Fruit fly (Drosophila melanogaster) whole organism, embryonic: ENCODE results near the gene Sik2.

ENCODE experiments used
- Bteb2 ChIP-seq: fragments of 200-800 bp; sonication (Bioruptor generic); optimal IDR thresholded peaks from 2 replicates; lab custom pipeline; 2016; ENCODE audit warnings: missing biosample characterization, missing genetic modification characterization
- CG11696 ChIP-seq: fragments of 200-800 bp; sonication (Bioruptor generic); IDR thresholded peaks from 2 replicates; pipeline ENCODE4 v1.3.6; 2022; ENCODE audit warnings: missing biosample characterization, missing genetic modification characterization
- CG12071 ChIP-seq: fragments of 200-800 bp; sonication (Bioruptor generic); optimal IDR thresholded peaks from 3 replicates; lab custom pipeline; 2018; ENCODE audit warnings: missing biosample characterization, mild to moderate bottlenecking, missing genetic modification characterization
- CG12769 ChIP-seq: fragments of 200-800 bp; sonication (Bioruptor generic); optimal IDR thresholded peaks from 2 replicates; lab custom pipeline; 2019; ENCODE audit warnings: missing biosample characterization, mild to moderate bottlenecking, missing genetic modification characterization, moderate library complexity
- CG13775 ChIP-seq: fragments of 200-800 bp; sonication (Bioruptor generic); optimal IDR thresholded peaks from 3 replicates; lab custom pipeline; 2017; ENCODE audit warnings: missing biosample characterization, mild to moderate bottlenecking, missing genetic modification characterization
- CG14441 ChIP-seq: fragments of 200-800 bp; sonication (Bioruptor generic); IDR thresholded peaks from 2 replicates; pipeline ENCODE4 v1.3.6; 2022; ENCODE audit warnings: missing biosample characterization, missing genetic modification characterization
- CG15011 ChIP-seq: fragments of 200-800 bp; sonication (Bioruptor generic); optimal IDR thresholded peaks from 3 replicates; lab custom pipeline; 2018; ENCODE audit warnings: missing biosample characterization, mild to moderate bottlenecking, missing genetic modification characterization
- CG16813 ChIP-seq: fragments of 200-800 bp; sonication (Bioruptor generic); IDR thresholded peaks from 3 replicates; pipeline ENCODE4 v1.3.6; 2022; ENCODE audit warnings: missing biosample characterization, missing genetic modification characterization; ENCODE audit not compliant: partially characterized antibody
- CG1792 ChIP-seq: fragments of 200-800 bp; sonication (Bioruptor generic); optimal IDR thresholded peaks from 2 replicates; lab custom pipeline; 2016; ENCODE audit warnings: missing biosample characterization, missing genetic modification characterization
- CG34422 ChIP-seq: fragments of 200-800 bp; sonication (Bioruptor generic); IDR thresholded peaks from 3 replicates; pipeline ENCODE4 v1.3.6; 2022; ENCODE audit warnings: missing biosample characterization, missing genetic modification characterization
- CG4360 ChIP-seq: fragments of 200-800 bp; sonication (Bioruptor generic); IDR thresholded peaks from 2 replicates; pipeline ENCODE4 v1.3.6; 2022; ENCODE audit warnings: missing biosample characterization, missing genetic modification characterization
- CG4424 ChIP-seq: fragments of 200-800 bp; sonication (Bioruptor generic); optimal IDR thresholded peaks from 3 replicates; lab custom pipeline; 2016; ENCODE audit warnings: missing biosample characterization, missing genetic modification characterization
- CG4854 ChIP-seq: fragments of 200-800 bp; sonication (Bioruptor generic); optimal IDR thresholded peaks from 2 replicates; lab custom pipeline; 2016; ENCODE audit warnings: missing biosample characterization, missing genetic modification characterization, inconsistent platforms
- CG6683 ChIP-seq: fragments of 200-800 bp; sonication (Bioruptor generic); optimal IDR thresholded peaks from 2 replicates; lab custom pipeline; 2017; ENCODE audit warnings: missing biosample characterization, mild to moderate bottlenecking, missing genetic modification characterization, missing genetic modification reagents
- CG6765 ChIP-seq: fragments of 200-800 bp; sonication (Bioruptor generic); optimal IDR thresholded peaks from 3 replicates; lab custom pipeline; 2017; ENCODE audit warnings: missing biosample characterization, mild to moderate bottlenecking, missing genetic modification characterization
- CG8281 ChIP-seq: fragments of 200-800 bp; sonication (Bioruptor generic); optimal IDR thresholded peaks from 2 replicates; lab custom pipeline; 2018; ENCODE audit warnings: missing biosample characterization, mild to moderate bottlenecking, missing genetic modification characterization, moderate library complexity
- CG8359 ChIP-seq: fragments of 200-800 bp; sonication (Bioruptor generic); optimal IDR thresholded peaks from 2 replicates; lab custom pipeline; 2017; ENCODE audit warnings: missing biosample characterization, mild to moderate bottlenecking, missing genetic modification characterization, borderline replicate concordance
- CG8478 ChIP-seq: fragments of >200 bp; optimal IDR thresholded peaks from 2 replicates; lab custom pipeline; 2018
- CG9817 ChIP-seq: fragments of 200-800 bp; sonication (Bioruptor generic); optimal IDR thresholded peaks from 2 replicates; lab custom pipeline; 2018; ENCODE audit warnings: missing biosample characterization, mild to moderate bottlenecking, missing genetic modification characterization, moderate library complexity
- CTCF ChIP-seq: fragments of 200-800 bp; sonication (Bioruptor generic); optimal IDR thresholded peaks from 2 replicates; lab custom pipeline; 2017; ENCODE audit warnings: missing biosample characterization, mild to moderate bottlenecking, missing genetic modification characterization, moderate library complexity
- Chrac-16 ChIP-seq: fragments of 200-800 bp; sonication (Bioruptor generic); optimal IDR thresholded peaks from 3 replicates; lab custom pipeline; 2016; ENCODE audit warnings: missing biosample characterization, missing genetic modification characterization
- Dfd ChIP-seq, 2 experiments: fragments of >200 bp; optimal IDR thresholded peaks; 2 replicates each; lab custom pipeline; 2017; ENCODE audit warnings: missing biosample characterization in 2 of 2, missing genetic modification characterization in 2 of 2
- MESR4 ChIP-seq: fragments of 200-800 bp; sonication (Bioruptor generic); optimal IDR thresholded peaks from 2 replicates; lab custom pipeline; 2018; ENCODE audit warnings: missing biosample characterization, mild to moderate bottlenecking, missing genetic modification characterization, moderate library complexity
- NfI ChIP-seq: fragments of 200-800 bp; sonication (Bioruptor generic); optimal IDR thresholded peaks from 3 replicates; lab custom pipeline; 2018; ENCODE audit warnings: missing biosample characterization, mild to moderate bottlenecking, missing genetic modification characterization, moderate library complexity
- Rfx ChIP-seq: fragments of 200-800 bp; sonication (Bioruptor generic); IDR thresholded peaks from 2 replicates; pipeline ENCODE4 v1.3.6; 2022; ENCODE audit warnings: missing biosample characterization, missing genetic modification characterization
- Spps ChIP-seq: fragments of 200-800 bp; sonication (Bioruptor generic); optimal IDR thresholded peaks from 2 replicates; lab custom pipeline; 2018; ENCODE audit warnings: missing biosample characterization, mild to moderate bottlenecking, missing genetic modification characterization
- Sry-δ ChIP-seq: fragments of 200-800 bp; sonication (Bioruptor generic); optimal IDR thresholded peaks from 2 replicates; lab custom pipeline; 2016; ENCODE audit warnings: missing biosample characterization, missing genetic modification characterization
- TFAM ChIP-seq: fragments of 200-800 bp; sonication (Bioruptor generic); optimal IDR thresholded peaks from 2 replicates; lab custom pipeline; 2017; ENCODE audit warnings: missing biosample characterization, missing genetic modification characterization, inconsistent platforms
- Taf1 ChIP-seq: fragments of 200-800 bp; sonication (Bioruptor generic); IDR thresholded peaks from 2 replicates; pipeline ENCODE4 v1.3.6; 2022; ENCODE audit warnings: missing biosample characterization, missing genetic modification characterization
- br ChIP-seq: fragments of >200 bp; optimal IDR thresholded peaks from 2 replicates; lab custom pipeline; 2017
- cas ChIP-seq: fragments of 200-800 bp; sonication (Bioruptor generic); IDR thresholded peaks from 2 replicates; pipeline ENCODE4 v1.3.6; 2022; ENCODE audit warnings: missing biosample characterization, missing genetic modification characterization
- chif ChIP-seq, 2 experiments: fragments of 200-800 bp; sonication (Bioruptor generic); optimal IDR thresholded peaks; 3 replicates each; lab custom pipeline; 2016; ENCODE audit warnings: missing biosample characterization in 2 of 2, missing genetic modification characterization in 2 of 2
- dan ChIP-seq: fragments of 200-800 bp; sonication (Bioruptor generic); IDR thresholded peaks from 2 replicates; pipeline ENCODE4 v1.3.6; 2022; ENCODE audit warnings: missing biosample characterization, missing genetic modification characterization
- disco-r ChIP-seq: fragments of 200-800 bp; sonication (Bioruptor generic); optimal IDR thresholded peaks from 2 replicates; lab custom pipeline; 2016; ENCODE audit warnings: missing biosample characterization, missing genetic modification characterization
- ems ChIP-seq: fragments of 200-800 bp; sonication (Bioruptor generic); optimal IDR thresholded peaks from 3 replicates; lab custom pipeline; 2016; ENCODE audit warnings: missing biosample characterization, missing genetic modification characterization
- eve ChIP-seq, 2 experiments: fragments of >200 bp; optimal IDR thresholded peaks; 2 replicates each; lab custom pipeline; 2017; ENCODE audit warnings: missing biosample characterization in 2 of 2, missing genetic modification characterization in 2 of 2
- fd3F ChIP-seq: fragments of 200-800 bp; sonication (Bioruptor generic); optimal IDR thresholded peaks from 2 replicates; lab custom pipeline; 2018; ENCODE audit warnings: missing biosample characterization, mild to moderate bottlenecking, missing genetic modification characterization, moderate library complexity
- ftz-f1 ChIP-seq: fragments of 200-800 bp; sonication (Bioruptor generic); optimal IDR thresholded peaks from 2 replicates; lab custom pipeline; 2016; ENCODE audit warnings: missing biosample characterization, missing genetic modification characterization
- gcm2 ChIP-seq: fragments of 200-800 bp; sonication (Bioruptor generic); optimal IDR thresholded peaks from 2 replicates; lab custom pipeline; 2016; ENCODE audit warnings: missing biosample characterization, missing genetic modification characterization
- grau ChIP-seq: fragments of 200-800 bp; optimal IDR thresholded peaks from 3 replicates; lab custom pipeline; 2019; ENCODE audit warnings: missing biosample characterization, mild to moderate bottlenecking, missing genetic modification characterization, moderate library complexity
- gt ChIP-seq: fragments of 200-800 bp; sonication (Bioruptor generic); IDR thresholded peaks from 2 replicates; pipeline ENCODE4 v1.3.6; 2022; ENCODE audit warnings: missing biosample characterization, missing genetic modification characterization
- h ChIP-seq: fragments of >200 bp; optimal IDR thresholded peaks from 2 replicates; lab custom pipeline; 2017
- hbn ChIP-seq: fragments of 200-800 bp; sonication (Bioruptor generic); IDR thresholded peaks from 2 replicates; pipeline ENCODE4 v1.3.6; 2022; ENCODE audit warnings: missing biosample characterization, missing genetic modification characterization; ENCODE audit not compliant: partially characterized antibody
- hth ChIP-seq: fragments of >200 bp; optimal IDR thresholded peaks from 2 replicates; lab custom pipeline; 2017; ENCODE audit warnings: inconsistent platforms
- lab ChIP-seq: fragments of 200-800 bp; sonication (Bioruptor generic); optimal IDR thresholded peaks from 3 replicates; lab custom pipeline; 2017; ENCODE audit warnings: missing biosample characterization, missing genetic modification characterization, mild to moderate bottlenecking, moderate library complexity, missing genetic modification reagents
- psq ChIP-seq: fragments of 200-800 bp; sonication (Bioruptor generic); optimal IDR thresholded peaks from 2 replicates; lab custom pipeline; 2017; ENCODE audit warnings: missing biosample characterization, missing genetic modification characterization
- stwl ChIP-seq: fragments of 200-800 bp; sonication (Bioruptor generic); optimal IDR thresholded peaks from 3 replicates; lab custom pipeline; 2018; ENCODE audit warnings: missing biosample characterization, mild to moderate bottlenecking, missing genetic modification characterization, moderate library complexity
- tap ChIP-seq: fragments of 200-800 bp; optimal IDR thresholded peaks from 3 replicates; lab custom pipeline; 2019; ENCODE audit warnings: missing biosample characterization, mild to moderate bottlenecking, missing genetic modification characterization, moderate library complexity
- tup ChIP-seq: fragments of 200-800 bp; sonication (Bioruptor generic); optimal IDR thresholded peaks from 2 replicates; lab custom pipeline; 2016; ENCODE audit warnings: missing biosample characterization, mild to moderate bottlenecking, missing genetic modification characterization, moderate library complexity
- wek ChIP-seq: fragments of 200-800 bp; sonication (Bioruptor generic); optimal IDR thresholded peaks from 3 replicates; lab custom pipeline; 2018; ENCODE audit warnings: missing biosample characterization, mild to moderate bottlenecking, missing genetic modification characterization, moderate library complexity
- wor ChIP-seq: fragments of 200-800 bp; sonication (Bioruptor generic); IDR thresholded peaks from 2 replicates; pipeline ENCODE4 v1.3.6; 2022; ENCODE audit warnings: missing biosample characterization, missing genetic modification characterization
- z ChIP-seq: fragments of 200-800 bp; sonication (Bioruptor generic); IDR thresholded peaks from 3 replicates; pipeline ENCODE4 v1.3.6; 2022; ENCODE audit warnings: missing biosample characterization, missing genetic modification characterization

The Sik2 gene

DNA sequence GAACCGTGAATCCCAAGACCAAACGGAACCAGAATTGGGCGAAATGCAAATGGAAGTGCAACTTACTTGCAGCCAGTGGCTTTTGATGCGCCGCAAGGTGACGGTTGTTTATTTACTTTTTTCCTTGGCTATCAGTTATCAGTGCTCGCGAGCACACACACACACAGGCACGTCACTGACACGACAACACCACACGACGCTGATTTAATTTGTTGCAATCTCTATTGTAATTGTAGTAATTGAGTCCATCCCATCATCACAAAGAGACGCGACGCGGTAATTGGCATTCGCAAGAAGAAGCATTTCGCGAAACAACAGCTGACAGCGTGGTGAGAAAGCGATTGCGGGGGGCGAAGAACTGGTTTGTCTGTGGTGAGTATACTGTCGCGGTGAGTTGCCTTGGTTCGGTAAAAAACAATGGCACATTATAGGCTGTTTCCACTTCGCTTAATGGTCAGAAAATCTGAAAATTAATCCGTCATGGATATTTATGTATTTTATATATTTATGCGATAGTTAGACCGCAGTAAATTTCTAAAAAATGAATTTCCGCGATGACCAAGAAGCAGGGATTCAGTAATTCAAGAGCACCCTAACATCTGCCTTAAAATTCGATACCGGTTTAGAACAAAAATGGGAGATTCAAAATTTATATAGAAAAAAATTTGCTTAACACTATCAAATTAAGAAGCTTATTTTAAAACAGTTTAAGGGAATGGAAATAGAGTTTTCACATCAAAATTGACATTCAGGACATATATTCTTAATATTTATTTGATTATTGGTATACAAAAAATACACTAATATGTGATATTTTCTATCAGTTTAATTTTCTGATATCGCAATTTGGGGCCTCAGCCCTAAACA lies 19.5 kb downstream of the Sik2 start, which contains the start of the genes Actn and usp (continued):
- TF ChIP-seq CG11696 (GFP tag; lab: Robert Waterston, UW) (no peak), psq (GFP tag; lab: Kevin White, UChicago) (no peak), Rfx (GFP tag; lab: Robert Waterston, UW) (peak; percentile 42; the same call in 1 of the 2 replicates), CG12769 (tag; lab: Kevin White, UChicago) (peak; percentile 17), CG34422 (peak; percentile 23; the same call in 1 of the 3 replicates), CG4854 (GFP tag; lab: Kevin White, UChicago) (no peak), CTCF (GFP tag; lab: Kevin White, UChicago) (no peak), CG8359 (GFP tag; lab: Kevin White, UChicago) (no peak), tup (GFP tag; lab: Kevin White, UChicago) (no peak), fd3F (GFP tag; lab: Kevin White, UChicago) (no peak), ftz-f1 (no peak), CG4424 (GFP tag; lab: Kevin White, UChicago) (peak; percentile 45), CG8281 (tag; lab: Kevin White, UChicago) (no peak), Dfd (GFP tag; optimal IDR thresholded peaks at IDR 0.05; lab: Kevin White, UChicago) (peak in 1 of 2 experiments; percentile 48), Taf1 (GFP tag; lab: Robert Waterston, UW) (no peak), stwl (peak; percentile 40), cas (GFP tag; lab: Robert Waterston, UW) (no peak), CG1792 (GFP tag; lab: Kevin White, UChicago) (no peak), gcm2 (GFP tag; lab: Kevin White, UChicago) (no peak), br (no peak), chif (GFP tag; optimal IDR thresholded peaks at IDR 0.05; lab: Kevin White, UChicago) (no peak), CG9817 (no peak), CG8478 (lab: Kevin White, UChicago) (no peak), CG16813 (GFP tag; lab: Robert Waterston, UW) (no peak), MESR4 (GFP tag; lab: Kevin White, UChicago) (peak; percentile 2), CG6683 (GFP tag; lab: Kevin White, UChicago) (no peak), hth (lab: Kevin White, UChicago) (no peak), CG4360 (no peak), dan (GFP tag; lab: Robert Waterston, UW) (no peak), Spps (tag; lab: Kevin White, UChicago) (no peak), lab (GFP tag; lab: Kevin White, UChicago) (no peak), hbn (GFP tag; lab: Robert Waterston, UW) (no peak), TFAM (GFP tag; lab: Kevin White, UChicago) (no peak), grau (tag; lab: Kevin White, UChicago) (peak; percentile 33), z (no peak), h (lab: Kevin White, UChicago) (no peak), NfI (GFP tag; lab: Kevin White, UChicago) (no peak), CG6765 (no peak), Bteb2 (GFP tag; lab: Kevin White, UChicago) (no peak), Chrac-16 (GFP tag; lab: Kevin White, UChicago) (peak; percentile 2), CG12071 (no peak), CG15011 (GFP tag; lab: Kevin White, UChicago) (no peak), disco-r (GFP tag; lab: Kevin White, UChicago) (no peak), Sry-δ (peak; percentile 3), ems (GFP tag; lab: Kevin White, UChicago) (no peak), eve (GFP tag; optimal IDR thresholded peaks at IDR 0.05; lab: Kevin White, UChicago) (no peak), CG13775 (no peak), CG14441 (GFP tag; lab: Robert Waterston, UW) (0 out of 2 replicates have a peak, but pooled peaks have one; percentile 5), wek (GFP tag; lab: Kevin White, UChicago) (no peak), gt (GFP tag; lab: Robert Waterston, UW) (no peak), tap (tag; lab: Kevin White, UChicago) (no peak), wor (GFP tag; lab: Robert Waterston, UW) (no peak)
